Fruit fly (Drosophila melanogaster) whole organism, embryonic: ENCODE results near the gene CG3337.

Experiments used
- Bteb2 ChIP-seq: fragments of 200-800 bp; sonication (Bioruptor generic); optimal IDR thresholded peaks from 2 replicates; lab custom pipeline; 2016; ENCODE audit warnings: missing biosample characterization, missing genetic modification characterization
- C15 ChIP-seq: fragments of 200-800 bp; sonication (Bioruptor generic); IDR thresholded peaks from 3 replicates; pipeline ENCODE4 v1.3.6; 2022; ENCODE audit warnings: missing biosample characterization, missing genetic modification characterization
- CG10565 ChIP-seq: fragments of 200-800 bp; sonication (Bioruptor generic); optimal IDR thresholded peaks from 3 replicates; lab custom pipeline; 2016; ENCODE audit warnings: missing biosample characterization, mild to moderate bottlenecking, missing genetic modification characterization
- CG11247 ChIP-seq: fragments of 200-800 bp; sonication (Bioruptor generic); IDR thresholded peaks from 2 replicates; pipeline ENCODE4 v1.3.6; 2022; ENCODE audit warnings: missing biosample characterization, missing genetic modification characterization
- CG12744 ChIP-seq: fragments of 200-800 bp; sonication (Bioruptor generic); optimal IDR thresholded peaks from 2 replicates; lab custom pipeline; 2016; ENCODE audit warnings: missing biosample characterization, missing genetic modification characterization
- CG17359 ChIP-seq: fragments of 200-800 bp; sonication (Bioruptor generic); optimal IDR thresholded peaks from 3 replicates; lab custom pipeline; 2018; ENCODE audit warnings: missing biosample characterization, mild to moderate bottlenecking, missing genetic modification characterization, moderate library complexity
- CG17568 ChIP-seq: fragments of 200-800 bp; sonication (Bioruptor generic); optimal IDR thresholded peaks from 2 replicates; lab custom pipeline; 2018; ENCODE audit warnings: missing biosample characterization, mild to moderate bottlenecking, missing genetic modification characterization, moderate library complexity
- CG1832 ChIP-seq: fragments of 200-800 bp; sonication (Bioruptor generic); optimal IDR thresholded peaks from 2 replicates; lab custom pipeline; 2017; ENCODE audit warnings: missing biosample characterization, mild to moderate bottlenecking, missing genetic modification characterization, inconsistent platforms
- CG18476 ChIP-seq: fragments of 200-800 bp; sonication (Bioruptor generic); optimal IDR thresholded peaks from 2 replicates; lab custom pipeline; 2016; ENCODE audit warnings: missing biosample characterization, mild to moderate bottlenecking, missing genetic modification characterization
- CG34224 ChIP-seq: fragments of 200-800 bp; sonication (Bioruptor generic); IDR thresholded peaks from 3 replicates; pipeline ENCODE4 v1.3.6; 2022; ENCODE audit warnings: missing biosample characterization, missing genetic modification characterization; ENCODE audit not compliant: partially characterized antibody
- CG4820 ChIP-seq: fragments of 200-800 bp; sonication (Bioruptor generic); optimal IDR thresholded peaks from 3 replicates; lab custom pipeline; 2016; ENCODE audit warnings: missing biosample characterization, missing genetic modification characterization
- CG6654 ChIP-seq: fragments of 200-800 bp; sonication (Bioruptor generic); optimal IDR thresholded peaks from 2 replicates; lab custom pipeline; 2017; ENCODE audit warnings: missing biosample characterization, mild to moderate bottlenecking, missing genetic modification characterization
- CG6765 ChIP-seq: fragments of 200-800 bp; sonication (Bioruptor generic); optimal IDR thresholded peaks from 3 replicates; lab custom pipeline; 2017; ENCODE audit warnings: missing biosample characterization, mild to moderate bottlenecking, missing genetic modification characterization
- CG8290 ChIP-seq, 3 experiments: fragments of 200-800 bp; sonication (Bioruptor generic); optimal IDR thresholded peaks; 2 replicates each; lab custom pipeline; 2016 to 2019; ENCODE audit warnings: missing biosample characterization in 3 of 3, missing genetic modification characterization in 3 of 3, mild to moderate bottlenecking in 2 of 3, moderate library complexity in 1 of 3
- CrebB ChIP-seq: fragments of 200-800 bp; sonication (Bioruptor generic); optimal IDR thresholded peaks from 3 replicates; lab custom pipeline; 2018; ENCODE audit warnings: missing biosample characterization, mild to moderate bottlenecking, missing genetic modification characterization
- D ChIP-seq, 2 experiments: fragments of 200-800 bp in 1 of 2; fragments of >200 bp in 1 of 2; sonication (Bioruptor generic) in 1 of 2; optimal IDR thresholded peaks; 2 replicates in 1 of 2; 3 replicates in 1 of 2; lab custom pipeline; 2017; ENCODE audit warnings: mild to moderate bottlenecking in 1 of 2, missing biosample characterization in 1 of 2, missing genetic modification characterization in 1 of 2, missing genetic modification reagents in 1 of 2
- E2f2 ChIP-seq: fragments of 200-800 bp; sonication (Bioruptor generic); IDR thresholded peaks from 2 replicates; pipeline ENCODE4 v1.3.6; 2022; ENCODE audit warnings: missing biosample characterization, missing genetic modification characterization
- Ets97D ChIP-seq: fragments of 200-800 bp; sonication (Bioruptor generic); optimal IDR thresholded peaks from 3 replicates; lab custom pipeline; 2016; ENCODE audit warnings: missing biosample characterization, missing genetic modification characterization
- HHEX ChIP-seq: fragments of 200-800 bp; sonication (Bioruptor generic); optimal IDR thresholded peaks from 3 replicates; lab custom pipeline; 2017; ENCODE audit warnings: missing biosample characterization, mild to moderate bottlenecking, missing genetic modification characterization, missing genetic modification reagents
- MBD-R2 ChIP-seq: fragments of 200-800 bp; sonication (Bioruptor generic); IDR thresholded peaks from 2 replicates; pipeline ENCODE4 v1.3.6; 2022; ENCODE audit warnings: missing biosample characterization, missing genetic modification characterization
- NC2β ChIP-seq: fragments of 200-800 bp; sonication (Bioruptor generic); optimal IDR thresholded peaks from 2 replicates; lab custom pipeline; 2016; ENCODE audit warnings: missing biosample characterization, missing genetic modification characterization
- Oaz ChIP-seq: fragments of 200-800 bp; sonication (Bioruptor generic); IDR thresholded peaks from 2 replicates; pipeline ENCODE4 v1.3.6; 2022; ENCODE audit warnings: missing biosample characterization, missing genetic modification characterization
- Poxn ChIP-seq: fragments of 200-800 bp; sonication (Bioruptor generic); IDR thresholded peaks from 2 replicates; pipeline ENCODE4 v1.3.6; 2022; ENCODE audit warnings: missing biosample characterization, missing genetic modification characterization
- Rx ChIP-seq: fragments of 200-800 bp; sonication (Bioruptor generic); IDR thresholded peaks from 2 replicates; pipeline ENCODE4 v1.3.6; 2022; ENCODE audit warnings: missing biosample characterization, missing genetic modification characterization
- Sox102F ChIP-seq: fragments of 200-800 bp; sonication (Bioruptor generic); optimal IDR thresholded peaks from 2 replicates; lab custom pipeline; 2018; ENCODE audit warnings: missing biosample characterization, mild to moderate bottlenecking, missing genetic modification characterization, moderate library complexity
- bigmax ChIP-seq: fragments of 200-800 bp; sonication (Bioruptor generic); optimal IDR thresholded peaks from 2 replicates; lab custom pipeline; 2018; ENCODE audit warnings: missing biosample characterization, mild to moderate bottlenecking, missing genetic modification characterization
- cad ChIP-seq: fragments of >200 bp; optimal IDR thresholded peaks from 2 replicates; lab custom pipeline; 2017; ENCODE audit warnings: missing biosample characterization, missing genetic modification characterization
- chif ChIP-seq, 2 experiments: fragments of 200-800 bp; sonication (Bioruptor generic); optimal IDR thresholded peaks; 3 replicates each; lab custom pipeline; 2016; ENCODE audit warnings: missing biosample characterization in 2 of 2, missing genetic modification characterization in 2 of 2
- chn ChIP-seq: fragments of 200-800 bp; sonication (Bioruptor generic); optimal IDR thresholded peaks from 2 replicates; lab custom pipeline; 2016; ENCODE audit warnings: missing biosample characterization, missing genetic modification characterization
- corto ChIP-seq: fragments of 200-800 bp; sonication (Bioruptor generic); optimal IDR thresholded peaks from 2 replicates; lab custom pipeline; 2016; ENCODE audit warnings: missing biosample characterization, mild to moderate bottlenecking, missing genetic modification characterization, moderate library complexity
- da ChIP-seq: fragments of 200-800 bp; sonication (Bioruptor generic); optimal IDR thresholded peaks from 2 replicates; lab custom pipeline; 2016; ENCODE audit warnings: missing biosample characterization, missing genetic modification characterization
- dati ChIP-seq: fragments of 200-800 bp; sonication (Bioruptor generic); IDR thresholded peaks from 2 replicates; pipeline ENCODE4 v1.3.6; 2022; ENCODE audit warnings: missing biosample characterization, missing genetic modification characterization
- disco-r ChIP-seq: fragments of 200-800 bp; sonication (Bioruptor generic); optimal IDR thresholded peaks from 2 replicates; lab custom pipeline; 2016; ENCODE audit warnings: missing biosample characterization, missing genetic modification characterization
- dmrt99B ChIP-seq: fragments of 200-800 bp; sonication (Bioruptor generic); optimal IDR thresholded peaks from 2 replicates; lab custom pipeline; 2018; ENCODE audit warnings: missing biosample characterization, mild to moderate bottlenecking, missing genetic modification characterization, moderate library complexity
- exex ChIP-seq: fragments of 200-800 bp; sonication (Bioruptor generic); optimal IDR thresholded peaks from 4 replicates; lab custom pipeline; 2018; ENCODE audit warnings: missing biosample characterization, mild to moderate bottlenecking, missing genetic modification characterization, moderate library complexity
- hbn ChIP-seq: fragments of 200-800 bp; sonication (Bioruptor generic); IDR thresholded peaks from 2 replicates; pipeline ENCODE4 v1.3.6; 2022; ENCODE audit warnings: missing biosample characterization, missing genetic modification characterization; ENCODE audit not compliant: partially characterized antibody
- ind ChIP-seq: fragments of 200-800 bp; sonication (Bioruptor generic); optimal IDR thresholded peaks from 3 replicates; lab custom pipeline; 2016; ENCODE audit warnings: missing biosample characterization, missing genetic modification characterization
- jigr1 ChIP-seq: fragments of 200-800 bp; sonication (Bioruptor generic); IDR thresholded peaks from 3 replicates; pipeline ENCODE4 v1.3.6; 2022; ENCODE audit warnings: missing biosample characterization, missing genetic modification characterization
- knrl ChIP-seq: fragments of 200-800 bp; sonication (Bioruptor generic); IDR thresholded peaks from 3 replicates; pipeline ENCODE4 v1.3.6; 2022; ENCODE audit warnings: missing biosample characterization, missing genetic modification characterization; ENCODE audit not compliant: partially characterized antibody
- lilli ChIP-seq: fragments of 200-800 bp; sonication (Bioruptor generic); optimal IDR thresholded peaks from 3 replicates; lab custom pipeline; 2016; ENCODE audit warnings: missing biosample characterization, missing genetic modification characterization
- nerfin-1 ChIP-seq: fragments of 200-800 bp; sonication (Bioruptor generic); optimal IDR thresholded peaks from 3 replicates; lab custom pipeline; 2019; ENCODE audit warnings: missing biosample characterization, mild to moderate bottlenecking, missing genetic modification characterization, moderate library complexity
- nom ChIP-seq: fragments of 200-800 bp; sonication (Bioruptor generic); optimal IDR thresholded peaks from 2 replicates; lab custom pipeline; 2017; ENCODE audit warnings: missing biosample characterization, missing genetic modification characterization, mild to moderate bottlenecking, moderate library complexity, missing genetic modification reagents
- odd ChIP-seq: fragments of 200-800 bp; sonication (Bioruptor generic); optimal IDR thresholded peaks from 2 replicates; lab custom pipeline; 2017; ENCODE audit warnings: missing biosample characterization, mild to moderate bottlenecking, missing genetic modification characterization
- onecut ChIP-seq: fragments of 200-800 bp; sonication (Bioruptor generic); IDR thresholded peaks from 2 replicates; pipeline ENCODE4 v1.3.6; 2022; ENCODE audit warnings: missing biosample characterization, missing genetic modification characterization
- p53 ChIP-seq: fragments of 200-800 bp; sonication (Bioruptor generic); optimal IDR thresholded peaks from 2 replicates; lab custom pipeline; 2016; ENCODE audit warnings: missing biosample characterization, missing genetic modification characterization
- ro ChIP-seq: fragments of 200-800 bp; sonication (Bioruptor generic); IDR thresholded peaks from 2 replicates; pipeline ENCODE4 v1.3.6; 2022; ENCODE audit warnings: missing biosample characterization, missing genetic modification characterization
- run ChIP-seq: fragments of 200-800 bp; sonication (Bioruptor generic); optimal IDR thresholded peaks from 3 replicates; lab custom pipeline; 2018; ENCODE audit warnings: missing biosample characterization, mild to moderate bottlenecking, missing genetic modification characterization
- sd ChIP-seq: fragments of 200-800 bp; sonication (Bioruptor generic); optimal IDR thresholded peaks from 3 replicates; lab custom pipeline; 2018; ENCODE audit warnings: missing biosample characterization, mild to moderate bottlenecking, missing genetic modification characterization, moderate library complexity
- stwl ChIP-seq: fragments of 200-800 bp; sonication (Bioruptor generic); optimal IDR thresholded peaks from 3 replicates; lab custom pipeline; 2018; ENCODE audit warnings: missing biosample characterization, mild to moderate bottlenecking, missing genetic modification characterization, moderate library complexity

Gene CG3337

DNA sequence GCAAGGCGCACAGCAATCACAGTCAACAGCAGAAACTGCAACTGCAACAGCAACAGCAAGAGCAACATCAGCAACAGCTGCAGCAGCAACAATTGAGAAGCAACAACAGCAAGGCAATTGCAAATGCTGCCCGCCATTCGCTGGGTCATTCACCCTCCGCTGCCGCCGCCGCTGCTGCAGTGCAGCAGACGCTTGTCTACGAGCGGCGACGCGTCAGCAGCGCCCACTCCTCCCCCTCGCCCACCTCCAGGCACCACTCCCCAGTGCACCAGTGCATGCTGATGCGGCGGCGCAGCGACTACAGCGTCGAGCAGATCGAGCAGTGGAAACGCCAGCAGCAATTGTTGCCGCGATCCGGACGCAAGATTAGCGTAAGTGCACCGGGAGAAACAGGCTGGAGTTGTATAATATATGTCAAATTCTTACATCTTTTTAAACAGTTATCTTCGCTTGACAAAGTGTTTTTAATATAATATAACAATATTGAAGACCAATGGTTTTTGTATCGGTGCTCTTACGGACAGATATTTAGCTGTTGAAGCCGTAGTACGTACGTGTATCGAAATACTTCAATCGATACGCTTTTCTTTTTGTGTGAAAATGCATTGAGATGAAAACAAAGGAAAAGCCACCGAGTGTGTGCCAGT lies 17.6 kb downstream of the CG3337 start (continued):
- no peak for TF ChIP-seq CG6765
- TF ChIP-seq dmrt99B (tag; lab: Kevin White, UChicago) = peak; percentile 54
- TF ChIP-seq sd (tag; lab: Kevin White, UChicago) = no peak
- TF ChIP-seq CG12744 (GFP tag; lab: Kevin White, UChicago) = no peak
- no peak for TF ChIP-seq CG8290 (GFP tag; optimal IDR thresholded peaks at IDR 0.05; lab: Kevin White, UChicago)
- no peak for TF ChIP-seq CG8290 (tag; optimal IDR thresholded peaks at IDR 0.05; lab: Kevin White, UChicago)
- TF ChIP-seq MBD-R2 (GFP tag; lab: Robert Waterston, UW) = no peak
- no peak for TF ChIP-seq lilli (GFP tag; lab: Kevin White, UChicago)
- no peak for TF ChIP-seq knrl (GFP tag; lab: Robert Waterston, UW)
- TF ChIP-seq CG11247 (GFP tag; lab: Robert Waterston, UW) = no peak
- TF ChIP-seq CG1832 (GFP tag; lab: Kevin White, UChicago) = no peak
- no peak for TF ChIP-seq cad (GFP tag; lab: Kevin White, UChicago)
- peak; percentile 43 for TF ChIP-seq chn (GFP tag; lab: Kevin White, UChicago)
- TF ChIP-seq odd (GFP tag; lab: Kevin White, UChicago) = no peak
- no peak for TF ChIP-seq Bteb2 (GFP tag; lab: Kevin White, UChicago)
- peak; percentile 63 for TF ChIP-seq CG17359 (tag; lab: Kevin White, UChicago)
- no peak for TF ChIP-seq Oaz (GFP tag; lab: Robert Waterston, UW)
- no peak for TF ChIP-seq HHEX (GFP tag; lab: Kevin White, UChicago)
- TF ChIP-seq D (optimal IDR thresholded peaks at IDR 0.05; lab: Kevin White, UChicago) = no peak
- TF ChIP-seq D (GFP tag; optimal IDR thresholded peaks at IDR 0.05; lab: Kevin White, UChicago) = peak; percentile 64
- no peak for TF ChIP-seq nom (GFP tag; lab: Kevin White, UChicago)
- no peak for TF ChIP-seq ro (GFP tag; lab: Robert Waterston, UW)
- peak; percentile 15 for TF ChIP-seq CG6654
- TF ChIP-seq Poxn (GFP tag; lab: Robert Waterston, UW) = no peak
- no peak for TF ChIP-seq run (tag; lab: Kevin White, UChicago)
- TF ChIP-seq E2f2 (GFP tag; lab: Robert Waterston, UW) = no peak
- TF ChIP-seq exex (tag; lab: Kevin White, UChicago) = no peak
- no peak for TF ChIP-seq CG10565 (GFP tag; lab: Kevin White, UChicago)
- TF ChIP-seq bigmax (GFP tag; lab: Kevin White, UChicago) = no peak
- TF ChIP-seq nerfin-1 (tag; lab: Kevin White, UChicago) = no peak
- no peak for TF ChIP-seq C15
- no peak for TF ChIP-seq CrebB
- TF ChIP-seq jigr1 = no peak
- TF ChIP-seq NC2β (GFP tag; lab: Kevin White, UChicago) = no peak
- peak; percentile 28; the same call in 1 of the 2 replicates for TF ChIP-seq onecut (GFP tag; lab: Robert Waterston, UW)
- no peak for TF ChIP-seq CG34224 (GFP tag; lab: Robert Waterston, UW)
- no peak for TF ChIP-seq disco-r (GFP tag; lab: Kevin White, UChicago)
- TF ChIP-seq CG17568 (GFP tag; lab: Kevin White, UChicago) = no peak
- no peak for TF ChIP-seq stwl (tag; lab: Kevin White, UChicago)
- TF ChIP-seq p53 (GFP tag; lab: Kevin White, UChicago) = no peak
- peak; percentile 13 for TF ChIP-seq CG18476 (GFP tag; lab: Kevin White, UChicago)
- peak; percentile 38 for TF ChIP-seq Sox102F (GFP tag; lab: Kevin White, UChicago)
- TF ChIP-seq dati (GFP tag; lab: Robert Waterston, UW) = no peak
- peak; percentile 29 for TF ChIP-seq CG4820 (GFP tag; lab: Kevin White, UChicago)
- TF ChIP-seq hbn = no peak
- TF ChIP-seq corto (GFP tag; lab: Kevin White, UChicago) = no peak
- no peak for TF ChIP-seq chif (GFP tag; optimal IDR thresholded peaks at IDR 0.05; lab: Kevin White, UChicago)
- no peak for TF ChIP-seq Ets97D (GFP tag; lab: Kevin White, UChicago)
- no peak for TF ChIP-seq da (GFP tag; lab: Kevin White, UChicago)
- no peak for TF ChIP-seq ind (GFP tag; lab: Kevin White, UChicago)
- no peak for TF ChIP-seq Rx (GFP tag; lab: Robert Waterston, UW)
